Fruit fly (Drosophila melanogaster) whole organism, adult: Measurements from ENCODE around the gene CG15418.

Experiments
- CG11617 ChIP-seq: fragments of 200-800 bp; sonication (Bioruptor generic); optimal IDR thresholded peaks from 2 replicates; lab custom pipeline; 2017; ENCODE audit warnings: mild to moderate bottlenecking, missing biosample characterization, missing genetic modification reagents, missing genetic modification characterization
- CG12768 ChIP-seq: fragments of 200-800 bp; sonication (Bioruptor generic); optimal IDR thresholded peaks from 2 replicates; lab custom pipeline; 2017; ENCODE audit warnings: missing biosample characterization, missing genetic modification characterization, mild to moderate bottlenecking, moderate library complexity, missing genetic modification reagents
- CG33017 ChIP-seq: fragments of 200-800 bp; sonication (Bioruptor generic); optimal IDR thresholded peaks from 2 replicates; lab custom pipeline; 2018; ENCODE audit warnings: missing biosample characterization, mild to moderate bottlenecking, missing genetic modification characterization, moderate library complexity
- CG5204 ChIP-seq: fragments of 200-800 bp; sonication (Bioruptor generic); optimal IDR thresholded peaks from 2 replicates; lab custom pipeline; 2016; ENCODE audit warnings: missing biosample characterization, missing genetic modification characterization
- CG7101 ChIP-seq: fragments of 200-800 bp; sonication (Bioruptor generic); optimal IDR thresholded peaks from 2 replicates; lab custom pipeline; 2018; ENCODE audit warnings: missing biosample characterization, mild to moderate bottlenecking, missing genetic modification characterization, moderate library complexity
- Clk ChIP-seq: fragments of 200-800 bp; sonication (Bioruptor generic); optimal IDR thresholded peaks from 2 replicates; lab custom pipeline; 2017; ENCODE audit warnings: missing biosample characterization, missing genetic modification characterization
- Crg-1 ChIP-seq: fragments of 200-800 bp; sonication (Bioruptor generic); optimal IDR thresholded peaks from 2 replicates; lab custom pipeline; 2016; ENCODE audit warnings: missing biosample characterization, missing genetic modification characterization
- bab1 ChIP-seq: fragments of 200-800 bp; sonication (Bioruptor generic); optimal IDR thresholded peaks from 3 replicates; lab custom pipeline; 2019; ENCODE audit warnings: missing biosample characterization, mild to moderate bottlenecking, missing genetic modification characterization, moderate library complexity
- cic ChIP-seq: fragments of 200-800 bp; sonication (Bioruptor generic); optimal IDR thresholded peaks from 2 replicates; lab custom pipeline; 2017; ENCODE audit warnings: missing biosample characterization, mild to moderate bottlenecking, missing genetic modification characterization, moderate library complexity
- cnc ChIP-seq, 2 experiments: fragments of >200 bp; optimal IDR thresholded peaks; 2 replicates each; lab custom pipeline; 2017
- kay ChIP-seq: fragments of 200-800 bp; sonication (Bioruptor generic); peaks from one replicate; lab custom pipeline; 2016; ENCODE audit warnings: missing biosample characterization, missing genetic modification characterization, borderline replicate concordance
- tj ChIP-seq: fragments of 200-800 bp; sonication (Bioruptor generic); optimal IDR thresholded peaks from 3 replicates; lab custom pipeline; 2017; ENCODE audit warnings: missing biosample characterization, mild to moderate bottlenecking, missing genetic modification characterization, moderate library complexity
- toe ChIP-seq: fragments of 200-800 bp; sonication (Bioruptor generic); optimal IDR thresholded peaks from 2 replicates; lab custom pipeline; 2016; ENCODE audit warnings: missing biosample characterization, missing genetic modification characterization

- no peak for TF ChIP-seq cic (GFP tag; lab: Kevin White, UChicago)
- no peak for TF ChIP-seq kay (GFP tag; lab: Kevin White, UChicago)
- no peak for TF ChIP-seq CG12768 (GFP tag; lab: Kevin White, UChicago)
- TF ChIP-seq CG11617 (GFP tag; lab: Kevin White, UChicago), result no peak
- TF ChIP-seq bab1 (GFP tag; lab: Kevin White, UChicago), result no peak
- no peak for TF ChIP-seq cnc (optimal IDR thresholded peaks at IDR 0.05; lab: Kevin White, UChicago)
- no peak for TF ChIP-seq Crg-1 (GFP tag; lab: Kevin White, UChicago)
- no peak for TF ChIP-seq CG33017 (tag; lab: Kevin White, UChicago)
- no peak for TF ChIP-seq CG5204 (GFP tag; lab: Kevin White, UChicago)
- TF ChIP-seq tj (GFP tag; lab: Kevin White, UChicago), result no peak
- TF ChIP-seq toe (GFP tag; lab: Kevin White, UChicago), result no peak
- no peak for TF ChIP-seq Clk (GFP tag; lab: Kevin White, UChicago)
- no peak for TF ChIP-seq CG7101 (tag; lab: Kevin White, UChicago)
Measured at dm6 chr2L:3654956-3655618, 33.6 kb upstream of the CG15418 start.
